Worm (Caenorhabditis elegans): ENCODE results near the gene lin-33.

ce11 chrIV:5896341-5896740 is 34.1 kb upstream of the lin-33 start, which contains the start of gene pck-3:
- TF ChIP-seq W03F9.2 (tag; optimal IDR thresholded peaks at IDR 0.05): no peak
- TF ChIP-seq him-1 (tag; optimal IDR thresholded peaks at IDR 0.05): no peak
- TF ChIP-seq dao-5 (tag; optimal IDR thresholded peaks at IDR 0.05): no peak

Data from whole organism, L4/young adult.